Worm (Caenorhabditis elegans) whole organism, L4 larva: ENCODE results near the gene C10B5.1.

Source experiments
- aly-2 ChIP-seq: sonication (generic microtip); optimal IDR thresholded peaks from 2 replicates; lab custom pipeline; 2018; ENCODE audit warnings: missing biosample characterization, missing genetic modification characterization
- ceh-82 ChIP-seq: sonication (generic microtip); optimal IDR thresholded peaks from 2 replicates; lab custom pipeline; 2017; ENCODE audit warnings: missing biosample characterization, missing genetic modification characterization
- hlh-30 ChIP-seq: sonication (generic microtip); optimal IDR thresholded peaks from 2 replicates; lab custom pipeline; 2017; ENCODE audit warnings: antibody characterized with exemption, mild to moderate bottlenecking, missing genetic modification characterization, missing compliant biosample characterization; ENCODE audit not compliant: insufficient read depth
- lin-13 ChIP-seq: fragments of 150-350 bp; optimal IDR thresholded peaks from 2 replicates; lab custom pipeline; 2014; ENCODE audit warnings: missing biosample characterization, missing genetic modification reagents, missing genetic modification characterization
- lin-39 ChIP-seq: fragments of 150-350 bp; optimal IDR thresholded peaks from 2 replicates; lab custom pipeline; 2014; ENCODE audit warnings: missing biosample characterization, missing genetic modification reagents, missing genetic modification characterization
- nhr-10 ChIP-seq: fragments of 150-350 bp; optimal IDR thresholded peaks from 2 replicates; lab custom pipeline; 2014; ENCODE audit warnings: missing biosample characterization, missing genetic modification characterization
- sdz-12 ChIP-seq: fragments of 200-800 bp; sonication (Bioruptor generic); optimal IDR thresholded peaks from 2 replicates; lab custom pipeline; 2018; ENCODE audit warnings: mild to moderate bottlenecking, missing genetic modification characterization, missing compliant biosample characterization
- snpc-4 ChIP-seq: fragments of 150-350 bp; optimal IDR thresholded peaks from 2 replicates; lab custom pipeline; 2014; ENCODE audit warnings: missing biosample characterization, missing genetic modification characterization
- ztf-11 ChIP-seq: fragments of 150-350 bp; optimal IDR thresholded peaks from 2 replicates; lab custom pipeline; 2014; ENCODE audit warnings: missing biosample characterization, missing genetic modification characterization

- TF ChIP-seq aly-2 (tag; lab: Kevin White, UChicago) (no peak), lin-13 (no peak), ceh-82 (tag; lab: Kevin White, UChicago) (no peak), hlh-30 (tag; lab: Kevin White, UChicago) (no peak), lin-39 (tag; lab: Kevin White, UChicago) (no peak), ztf-11 (no peak), snpc-4 (tag; lab: Kevin White, UChicago) (no peak), nhr-10 (tag; lab: Kevin White, UChicago) (no peak), sdz-12 (GFP tag; lab: Kevin White, UChicago) (no peak)
These were observed 44.8 kb upstream of the C10B5.1 start, which contains the start of gene his-39 for ce11 chrV:8536213-8536612.
